Worm (Caenorhabditis elegans): ENCODE results near the gene H03G16.7.

The H03G16.7 gene

DNA sequence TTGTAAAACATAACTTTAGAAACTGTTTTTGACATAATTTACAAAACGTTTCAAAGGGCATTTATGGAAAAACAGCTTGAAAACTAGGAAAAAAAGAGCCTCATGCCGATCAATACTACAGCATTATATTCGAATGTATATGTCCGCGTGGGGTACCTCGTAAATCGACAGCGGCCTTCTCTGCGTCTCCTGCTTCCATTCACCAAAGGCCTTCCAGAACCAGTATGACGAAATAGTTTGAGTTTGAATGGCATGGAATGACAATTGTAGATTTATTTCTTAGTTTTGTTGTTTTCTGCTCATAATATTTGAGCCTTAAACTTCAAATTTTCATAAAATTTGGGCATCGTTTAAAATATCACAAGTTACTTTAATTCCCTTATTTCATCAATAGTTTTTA is 10.4 kb downstream of the H03G16.7 start (continued):
- TF ChIP-seq mep-1 (tag; optimal IDR thresholded peaks at IDR 0.05): peak; percentile 1
- peak in 1 of 3 experiments; percentile 1 for TF ChIP-seq ceh-82 (tag; optimal IDR thresholded peaks at IDR 0.05)
- no peak for TF ChIP-seq aly-2 (tag; optimal IDR thresholded peaks at IDR 0.05)
- TF ChIP-seq nhr-84 (tag; optimal IDR thresholded peaks at IDR 0.05): no peak
- TF ChIP-seq rnt-1 (tag; optimal IDR thresholded peaks at IDR 0.05): peak; percentile 9
- peak; percentile 13 for TF ChIP-seq zip-4 (GFP tag; optimal IDR thresholded peaks at IDR 0.05)
- TF ChIP-seq alr-1 (tag; optimal IDR thresholded peaks at IDR 0.05; ENCODE audit: borderline replicate concordance): no peak
- TF ChIP-seq mdl-1 (tag; optimal IDR thresholded peaks at IDR 0.05): no peak
- TF ChIP-seq lin-35 (GFP tag; optimal IDR thresholded peaks at IDR 0.05): no peak
- no peak for TF ChIP-seq lin-39 (tag; optimal IDR thresholded peaks at IDR 0.05)
- peak; percentile 47 for TF ChIP-seq lin-14 (GFP tag; optimal IDR thresholded peaks at IDR 0.05)
- TF ChIP-seq ets-5 (GFP tag; IDR thresholded peaks at IDR 0.05): no peak
- TF ChIP-seq mab-9 (GFP tag; IDR thresholded peaks at IDR 0.05): no peak
- no peak for TF ChIP-seq sox-4 (tag; optimal IDR thresholded peaks at IDR 0.05)

DNA sequence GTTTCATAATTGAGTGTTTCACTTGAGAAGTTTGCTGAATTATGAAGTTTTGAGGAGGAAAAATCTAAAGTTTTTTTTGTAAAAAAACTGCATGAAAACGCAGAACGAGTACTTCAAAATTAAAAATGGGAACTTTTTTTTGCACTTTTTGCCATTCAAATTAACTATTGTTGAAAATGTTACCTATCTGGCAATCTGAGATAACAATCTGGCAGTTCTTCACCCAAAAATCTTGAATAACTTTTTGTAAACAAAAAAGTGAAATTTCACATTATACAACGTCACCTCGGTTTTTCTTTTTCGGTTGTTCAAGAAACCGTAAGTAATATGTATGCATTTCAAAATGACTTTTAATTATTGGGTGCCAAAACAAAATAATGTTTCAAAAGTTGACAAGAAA is 13.3 kb downstream of the H03G16.7 start:
- TF ChIP-seq lin-14 (GFP tag; optimal IDR thresholded peaks at IDR 0.05) (peak; percentile 31), elt-3 (tag; optimal IDR thresholded peaks at IDR 0.05) (no peak), nhr-85 (tag) (peak; percentile 64), blmp-1 (tag; optimal IDR thresholded peaks at IDR 0.05) (peak; percentile 23)

DNA sequence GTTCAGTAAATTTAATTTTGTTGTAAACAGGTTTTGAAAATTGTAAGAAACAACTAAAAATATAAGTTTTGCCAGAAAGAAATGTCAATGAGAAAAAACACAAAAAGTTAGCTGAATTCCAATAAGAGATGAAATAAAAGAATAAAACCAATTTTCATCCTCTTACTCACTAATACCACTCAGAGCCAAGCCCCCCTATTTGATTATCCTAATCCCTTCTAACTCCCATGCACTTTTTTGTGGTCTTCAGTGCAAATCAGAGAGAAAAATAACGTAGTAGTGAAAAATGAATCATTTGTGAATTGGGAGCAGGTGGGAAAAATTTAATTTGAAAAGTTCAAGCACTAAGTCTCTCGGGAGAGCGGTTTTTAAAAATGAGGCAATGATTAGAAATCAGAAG is 14.5 kb downstream of the H03G16.7 start:
- peak; percentile 9 for TF ChIP-seq fkh-8 (tag; optimal IDR thresholded peaks at IDR 0.05)
- no peak for TF ChIP-seq nhr-237 (tag; optimal IDR thresholded peaks at IDR 0.05)
- no peak for TF ChIP-seq alr-1 (tag; optimal IDR thresholded peaks at IDR 0.05; ENCODE audit: borderline replicate concordance)
- no peak for TF ChIP-seq ztf-11 (tag; optimal IDR thresholded peaks at IDR 0.05)

DNA sequence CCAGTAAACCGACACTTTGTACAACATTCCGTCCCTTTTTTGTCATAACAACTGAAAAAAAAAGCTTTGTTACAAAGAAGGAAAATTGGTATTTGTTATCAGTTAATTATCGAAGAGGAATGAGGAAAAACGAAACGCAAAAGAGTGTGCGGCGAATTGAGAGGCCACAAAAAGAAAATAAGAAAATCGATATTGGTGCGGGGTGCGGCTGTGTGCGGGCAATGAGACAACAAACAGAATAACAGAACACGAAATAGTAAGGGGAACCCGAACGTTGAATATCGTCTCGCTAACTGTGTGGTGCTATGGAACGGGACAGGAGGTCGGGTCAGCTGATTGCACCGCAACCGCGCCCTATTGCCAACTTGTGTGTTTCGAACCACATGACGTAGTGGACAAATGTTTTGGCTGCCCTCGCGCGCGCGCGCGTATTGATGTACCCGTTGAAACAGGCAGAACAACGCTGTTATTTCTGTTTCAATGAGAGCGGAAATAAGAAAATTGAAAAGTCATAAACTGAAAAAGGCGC is 15.2 kb downstream of the H03G16.7 start, which contains the start of gene C18B12.4:
C18B12.4 (minus strand) TSS at position 51 of the 529 bp plus-strand sequence.
- TF ChIP-seq mep-1 (tag; optimal IDR thresholded peaks at IDR 0.05): peak; percentile 77
- peak; percentile 94 for TF ChIP-seq snu-23 (GFP tag; optimal IDR thresholded peaks at IDR 0.05)
- TF ChIP-seq xbp-1 (tag; optimal IDR thresholded peaks at IDR 0.05): peak; percentile 79
- TF ChIP-seq ztf-4 (tag; optimal IDR thresholded peaks at IDR 0.05): peak; percentile 71
- TF ChIP-seq dsc-1 (tag; optimal IDR thresholded peaks at IDR 0.05): no peak
- peak; percentile 97 for TF ChIP-seq lin-14 (GFP tag; optimal IDR thresholded peaks at IDR 0.05)
- no peak for TF ChIP-seq sox-4 (tag; optimal IDR thresholded peaks at IDR 0.05)
- TF ChIP-seq lin-35 (GFP tag; optimal IDR thresholded peaks at IDR 0.05): peak; percentile 79 to 90
- peak; percentile 71 for TF ChIP-seq lin-15B (tag; optimal IDR thresholded peaks at IDR 0.05)
- TF ChIP-seq pax-3 (tag; optimal IDR thresholded peaks at IDR 0.05): peak; percentile 58
- TF ChIP-seq egl-27 (tag; optimal IDR thresholded peaks at IDR 0.05): no peak
- TF ChIP-seq grh-1 (GFP tag; IDR thresholded peaks at IDR 0.05): peak; percentile 66
- TF ChIP-seq ceh-63 (GFP tag; optimal IDR thresholded peaks at IDR 0.05): no peak
- peak in 1 of 2 experiments; percentile 93 for TF ChIP-seq mdl-1 (tag; optimal IDR thresholded peaks at IDR 0.05)
- peak; percentile 49; the same call in 1 of the 2 replicates for TF ChIP-seq isw-1 (GFP tag; IDR thresholded peaks at IDR 0.05)
- TF ChIP-seq elt-2 (tag; optimal IDR thresholded peaks at IDR 0.05): peak; percentile 23
- peak; percentile 87 for TF ChIP-seq rnt-1 (tag; optimal IDR thresholded peaks at IDR 0.05)
- no peak for TF ChIP-seq aly-2 (tag; optimal IDR thresholded peaks at IDR 0.05)
- peak; percentile 95 for TF ChIP-seq nhr-85 (tag)
- TF ChIP-seq fkh-10 (GFP tag; optimal IDR thresholded peaks at IDR 0.05): peak; percentile 30
- peak; percentile 59; the same call in 1 of the 2 replicates for TF ChIP-seq mab-9 (GFP tag; IDR thresholded peaks at IDR 0.05)
- TF ChIP-seq snpc-4 (tag; optimal IDR thresholded peaks at IDR 0.05): peak; percentile 46
- TF ChIP-seq lir-3 (tag; optimal IDR thresholded peaks at IDR 0.05; ENCODE audit: poor library complexity): peak; percentile 54
- peak; percentile 46 for TF ChIP-seq nhr-237 (tag; optimal IDR thresholded peaks at IDR 0.05)
- TF ChIP-seq nhr-12 (tag; optimal IDR thresholded peaks at IDR 0.05): no peak
- no peak for TF ChIP-seq unc-98 (GFP tag; IDR thresholded peaks at IDR 0.05)
- peak; percentile 89 for TF ChIP-seq vab-15 (tag; optimal IDR thresholded peaks at IDR 0.05)
- TF ChIP-seq irx-1 (tag; optimal IDR thresholded peaks at IDR 0.05): peak; percentile 70
- TF ChIP-seq nhr-47 (tag; optimal IDR thresholded peaks at IDR 0.05): peak; percentile 77
- TF ChIP-seq elt-3 (tag; optimal IDR thresholded peaks at IDR 0.05): peak in 2 of 6 experiments; percentile 69 to 84
- TF ChIP-seq hpl-2 (GFP tag; optimal IDR thresholded peaks at IDR 0.05): no peak
- TF ChIP-seq sup-37 (GFP tag; optimal IDR thresholded peaks at IDR 0.05): peak; percentile 48
- TF ChIP-seq pag-3 (tag; optimal IDR thresholded peaks at IDR 0.05; ENCODE audit: borderline replicate concordance, insufficient read depth): peak; percentile 74
- peak; percentile 35 for TF ChIP-seq C04F5.9 (tag; optimal IDR thresholded peaks at IDR 0.05)

All from whole organism, L1 larva.